Worm (Caenorhabditis elegans): ENCODE data around the gene sqv-8.

Gene sqv-8

DNA sequence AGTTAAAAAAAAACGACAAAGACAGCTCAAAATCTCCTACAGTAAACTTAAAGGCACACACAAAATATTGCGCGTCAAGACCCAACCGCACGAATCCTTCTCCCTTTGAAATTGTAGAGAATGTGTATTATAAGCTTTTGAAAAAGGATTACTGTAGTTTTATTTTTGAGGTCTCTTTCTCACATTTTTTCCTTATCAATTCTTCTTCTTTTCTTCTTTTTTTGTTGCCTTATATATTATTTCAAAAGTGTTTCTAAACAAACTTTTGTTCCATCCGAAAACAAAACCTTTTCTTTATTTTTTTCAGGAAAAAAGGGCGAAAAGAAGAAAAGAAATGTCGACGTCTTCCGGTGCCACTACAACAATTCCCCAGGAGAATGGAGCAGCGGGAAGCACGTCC, 33.7 kb downstream of the sqv-8 start, which contains the start of gene ZK1320.13:
TSS of gene ZK1320.13 (plus strand) at position 301 of the 400 bp plus-strand sequence.
- TF ChIP-seq nhr-6 (tag; optimal IDR thresholded peaks at IDR 0.05) (no peak), mdt-29 (GFP tag; IDR thresholded peaks at IDR 0.05) (no peak), dmd-8 (GFP tag; IDR thresholded peaks at IDR 0.05) (no peak), nhr-111 (GFP tag; optimal IDR thresholded peaks at IDR 0.05) (no peak), nhr-76 (tag; optimal IDR thresholded peaks at IDR 0.05) (no peak), hmg-1.1 (GFP tag; IDR thresholded peaks at IDR 0.05) (no peak), zip-2 (tag; optimal IDR thresholded peaks at IDR 0.05) (no peak), saeg-2 (GFP tag; IDR thresholded peaks at IDR 0.05) (no peak), Y5F2A.4 (GFP tag; optimal IDR thresholded peaks at IDR 0.05) (no peak), snpc-1.2 (GFP tag; IDR thresholded peaks at IDR 0.05) (no peak), zip-11 (GFP tag; IDR thresholded peaks at IDR 0.05) (no peak), madf-9 (GFP tag; conservative IDR thresholded peaks at IDR 0.05) (no peak), T20F7.1 (GFP tag; optimal IDR thresholded peaks at IDR 0.05) (no peak), nhr-77 (tag; optimal IDR thresholded peaks at IDR 0.05) (no peak), aha-1 (tag) (no peak), lin-13 (GFP tag; optimal IDR thresholded peaks at IDR 0.05) (no peak), unc-39 (tag; optimal IDR thresholded peaks at IDR 0.05) (no peak), lsy-2 (tag; optimal IDR thresholded peaks at IDR 0.05) (no peak), gei-8 (GFP tag; optimal IDR thresholded peaks at IDR 0.05) (no peak)

DNA sequence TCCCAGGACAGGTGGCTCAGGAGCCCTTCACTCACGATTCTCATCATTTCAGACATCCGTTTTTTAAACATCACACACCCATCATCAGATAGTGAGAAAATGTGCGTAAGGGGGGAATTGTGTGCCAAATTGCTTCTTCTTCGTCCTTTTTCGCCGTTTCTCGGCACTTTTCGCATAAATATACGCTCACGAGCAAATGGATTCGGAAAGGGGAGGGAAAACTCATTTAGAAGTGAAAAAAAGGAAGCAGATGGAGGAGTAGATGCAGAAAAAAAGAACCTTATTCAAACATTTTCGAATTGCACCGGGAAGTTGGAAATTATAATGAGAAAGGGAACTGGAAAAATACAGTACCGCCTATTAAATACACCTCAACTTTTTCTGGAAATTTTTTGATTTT, 35.3 kb downstream of the sqv-8 start:
- no peak for TF ChIP-seq nhr-77 (tag; optimal IDR thresholded peaks at IDR 0.05)
- TF ChIP-seq mxl-2 (GFP tag; conservative IDR thresholded peaks at IDR 0.05), result no peak
- no peak for TF ChIP-seq daf-8 (GFP tag; IDR thresholded peaks at IDR 0.05)
- peak; percentile 18 for TF ChIP-seq fkh-10 (GFP tag; optimal IDR thresholded peaks at IDR 0.05)
- no peak for TF ChIP-seq sdz-12 (GFP tag; optimal IDR thresholded peaks at IDR 0.05)
- no peak for TF ChIP-seq snpc-1.2 (GFP tag; IDR thresholded peaks at IDR 0.05)

- TF ChIP-seq mxl-3 (GFP tag; optimal IDR thresholded peaks at IDR 0.05) (no peak), lir-3 (tag; optimal IDR thresholded peaks at IDR 0.05) (no peak), unc-62 (GFP tag; optimal IDR thresholded peaks at IDR 0.05 in 1 of 2) (peak in 1 of 2 experiments; percentile 52), unc-62 (tag; optimal IDR thresholded peaks at IDR 0.05) (no peak), ceh-32 (tag; optimal IDR thresholded peaks at IDR 0.05; ENCODE audit: poor library complexity) (no peak), lsy-2 (tag; optimal IDR thresholded peaks at IDR 0.05) (no peak), T26A8.4 (GFP tag; IDR thresholded peaks at IDR 0.05) (0 out of 2 replicates have a peak, but pooled peaks have one; percentile 24), fos-1 (tag; optimal IDR thresholded peaks at IDR 0.05) (no peak)
Measured at ce11 chrII:9684175-9684574, 37.4 kb downstream of the sqv-8 start.

- no peak for TF ChIP-seq nhr-237 (tag; optimal IDR thresholded peaks at IDR 0.05)
- no peak for TF ChIP-seq nhr-111 (GFP tag; optimal IDR thresholded peaks at IDR 0.05)
- TF ChIP-seq jun-1 (tag; optimal IDR thresholded peaks at IDR 0.05), result no peak
- no peak for TF ChIP-seq ceh-32 (tag; optimal IDR thresholded peaks at IDR 0.05; ENCODE audit: poor library complexity)
- TF ChIP-seq ama-1 (optimal IDR thresholded peaks at IDR 0.05), result no peak
- no peak for TF ChIP-seq vab-7 (GFP tag; IDR thresholded peaks at IDR 0.05)
- TF ChIP-seq lsy-2 (tag; optimal IDR thresholded peaks at IDR 0.05), result peak in 1 of 2 experiments; percentile 1
- no peak for TF ChIP-seq gei-8 (GFP tag; optimal IDR thresholded peaks at IDR 0.05)
- TF ChIP-seq tra-1 (GFP tag; IDR thresholded peaks at IDR 0.05), result no peak
- TF ChIP-seq nhr-28 (tag; optimal IDR thresholded peaks at IDR 0.05), result peak; percentile 84
- TF ChIP-seq T20F7.1 (GFP tag; optimal IDR thresholded peaks at IDR 0.05), result peak; percentile 83
- no peak for TF ChIP-seq hmg-1.1 (GFP tag; IDR thresholded peaks at IDR 0.05)
- TF ChIP-seq nhr-76 (tag; optimal IDR thresholded peaks at IDR 0.05), result peak; percentile 76
- peak; percentile 52; the same call in 1 of the 2 replicates for TF ChIP-seq Y48G9A.11 (GFP tag; IDR thresholded peaks at IDR 0.05)
- TF ChIP-seq dve-1 (tag; optimal IDR thresholded peaks at IDR 0.05; ENCODE audit: insufficient read depth), result peak; percentile 32
- no peak for TF ChIP-seq pqm-1 (tag; optimal IDR thresholded peaks at IDR 0.05)
- TF ChIP-seq nhr-11 (tag; optimal IDR thresholded peaks at IDR 0.05), result peak; percentile 75
- TF ChIP-seq dmd-6 (GFP tag; IDR thresholded peaks at IDR 0.05), result peak; percentile 48; the same call in 1 of the 2 replicates
- no peak for TF ChIP-seq Y75B8A.6 (GFP tag; IDR thresholded peaks at IDR 0.05)
- TF ChIP-seq hlh-30 (tag; optimal IDR thresholded peaks at IDR 0.05; ENCODE audit: insufficient read depth), result peak; percentile 48
- TF ChIP-seq ces-1 (GFP tag; optimal IDR thresholded peaks at IDR 0.05), result no peak
- TF ChIP-seq zfp-2 (tag; optimal IDR thresholded peaks at IDR 0.05), result no peak
- no peak for TF ChIP-seq pha-4 (GFP tag; IDR thresholded peaks at IDR 0.05)
- TF ChIP-seq pha-4 (tag; optimal IDR thresholded peaks at IDR 0.05), result peak; percentile 24
Measured at ce11 chrII:9686663-9687193, 40.0 kb downstream of the sqv-8 start, which contains the start of gene ZK1320.9. Gene ZK1320.9 (minus strand): TSS chrII:9686713.
